Worm (Caenorhabditis elegans): ENCODE data around the gene syg-2.

Gene syg-2

DNA sequence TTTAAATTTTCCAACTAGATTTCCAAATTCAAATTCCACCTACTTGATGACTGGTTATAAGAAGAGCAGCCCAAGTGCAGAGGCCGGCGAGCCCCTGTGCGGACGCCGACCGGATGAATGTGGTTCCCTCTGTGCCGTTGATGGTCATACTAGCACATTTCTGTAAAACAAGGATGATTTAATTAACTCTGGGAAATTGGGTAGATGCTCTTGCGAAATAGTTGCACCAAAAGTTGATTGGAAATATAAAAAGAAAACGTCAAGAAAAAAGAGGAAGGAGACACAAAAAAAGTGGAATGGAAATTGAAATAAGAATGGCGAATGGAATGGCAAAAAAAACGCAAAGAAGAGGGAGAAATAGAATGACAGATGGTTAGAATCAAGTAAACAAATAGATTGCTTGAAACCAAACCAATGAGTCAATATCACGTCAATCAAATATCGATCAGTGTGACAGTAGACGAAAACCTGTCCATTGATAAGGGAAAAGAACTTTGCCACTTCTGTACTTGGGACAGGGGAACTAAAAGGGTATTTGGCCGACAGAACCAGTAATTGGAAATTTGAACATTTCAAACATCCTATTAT, 52.0 kb downstream of the syg-2 start, which contains the start of gene tmem-184 (continued):
- TF ChIP-seq sptf-2 (GFP tag; optimal IDR thresholded peaks at IDR 0.05) (no peak), Y67H2A.10 (GFP tag; conservative IDR thresholded peaks at IDR 0.05) (no peak), ceh-100 (GFP tag; IDR thresholded peaks at IDR 0.05) (no peak), hlh-12 (tag; optimal IDR thresholded peaks at IDR 0.05) (no peak), F22D6.2 (tag; optimal IDR thresholded peaks at IDR 0.05) (peak; percentile 14), hlh-26 (GFP tag; conservative IDR thresholded peaks at IDR 0.05) (no peak), pha-4 (tag; optimal IDR thresholded peaks at IDR 0.05) (peak; percentile 80), F52B5.7 (tag; optimal IDR thresholded peaks at IDR 0.05) (no peak), lin-26 (GFP tag; IDR thresholded peaks at IDR 0.05) (0 out of 2 replicates have a peak, but pooled peaks have one; percentile 10), lin-35 (GFP tag; optimal IDR thresholded peaks at IDR 0.05) (no peak), ceh-40 (GFP tag; IDR thresholded peaks at IDR 0.05) (no peak), lag-1 (GFP tag; IDR thresholded peaks at IDR 0.05) (no peak), xnd-1 (tag; optimal IDR thresholded peaks at IDR 0.05) (no peak), madf-8 (GFP tag; conservative IDR thresholded peaks at IDR 0.05) (no peak), K12H6.12 (tag; optimal IDR thresholded peaks at IDR 0.05) (no peak), Y56A3A.18 (GFP tag; IDR thresholded peaks at IDR 0.05) (no peak), Y53G8AR.9 (GFP tag; conservative IDR thresholded peaks at IDR 0.05) (no peak), sdz-38 (tag; optimal IDR thresholded peaks at IDR 0.05) (no peak), nhr-90 (tag; optimal IDR thresholded peaks at IDR 0.05) (peak; percentile 2), nfyb-1 (GFP tag; IDR thresholded peaks at IDR 0.05) (no peak), snpc-3.4 (tag; optimal IDR thresholded peaks at IDR 0.05) (no peak), unc-62 (GFP tag; optimal IDR thresholded peaks at IDR 0.05) (peak; percentile 97), C06A6.2 (GFP tag; conservative IDR thresholded peaks at IDR 0.05) (no peak), rec-8 (tag; optimal IDR thresholded peaks at IDR 0.05) (no peak), ztf-28 (GFP tag; IDR thresholded peaks at IDR 0.05) (no peak), lsy-27 (tag; optimal IDR thresholded peaks at IDR 0.05; ENCODE audit: borderline replicate concordance, insufficient read depth) (no peak), B0261.1 (tag; optimal IDR thresholded peaks at IDR 0.05) (no peak), nfya-2 (GFP tag; IDR thresholded peaks at IDR 0.05) (no peak), ceh-91 (GFP tag; IDR thresholded peaks at IDR 0.05) (no peak), tbp1 (GFP tag; optimal IDR thresholded peaks at IDR 0.05) (peak; percentile 31), ztf-18 (tag; optimal IDR thresholded peaks at IDR 0.05) (no peak), bed-1 (GFP tag; IDR thresholded peaks at IDR 0.05) (no peak), attf-5 (GFP tag; optimal IDR thresholded peaks at IDR 0.05) (peak; percentile 50), efl-1 (GFP tag; optimal IDR thresholded peaks at IDR 0.05) (no peak), ama-1 (optimal IDR thresholded peaks at IDR 0.05) (no peak), ama-1 (GFP tag; optimal IDR thresholded peaks at IDR 0.05) (no peak), F33H1.4 (GFP tag; IDR thresholded peaks at IDR 0.05) (no peak), aptf-3 (GFP tag; IDR thresholded peaks at IDR 0.05) (no peak), ztf-22 (GFP tag; optimal IDR thresholded peaks at IDR 0.05) (peak; percentile 22), lin-54 (GFP tag; optimal IDR thresholded peaks at IDR 0.05) (peak; percentile 39), B0336.3 (GFP tag; IDR thresholded peaks at IDR 0.05) (peak; percentile 36; the same call in 1 of the 2 replicates), attf-3 (GFP tag; conservative IDR thresholded peaks at IDR 0.05) (no peak), snpc-1.3 (tag; optimal IDR thresholded peaks at IDR 0.05; ENCODE audit: insufficient read depth) (no peak), mxl-1 (tag; optimal IDR thresholded peaks at IDR 0.05) (no peak), snpc-1.1 (tag; optimal IDR thresholded peaks at IDR 0.05; ENCODE audit: insufficient read depth) (no peak), lin-40 (tag; optimal IDR thresholded peaks at IDR 0.05) (peak; percentile 70), ceh-79 (tag; optimal IDR thresholded peaks at IDR 0.05) (no peak), let-526 (GFP tag; IDR thresholded peaks at IDR 0.05) (no peak)

Measured in whole organism, young adult.